3 fruit fly cellular contexts compared by ENCODE assay signal in genomic region chr3R:23713901-23714300, dm6.
TF ChIP-seq lines count a peak whose summit lies in the region.

No protein-coding gene starts in this region.

TF ChIP-seq in whole organism, embryonic, 481 proteins besides CTCF, POLR2A, EP300 and RAD21 (continued from another document and continues in another):
- TF ChIP-seq CG7271 (tag; optimal IDR thresholded peaks at IDR 0.05; lab: Kevin White, UChicago) (peak; percentile 34), CG31388 (GFP tag; optimal IDR thresholded peaks at IDR 0.05; lab: Kevin White, UChicago) (peak; percentile 64), H2.0 (GFP tag; IDR thresholded peaks at IDR 0.05; lab: Robert Waterston, UW) (peak; percentile 57), Gsc (GFP tag; IDR thresholded peaks at IDR 0.05; lab: Robert Waterston, UW) (no peak), HLH4C (GFP tag; IDR thresholded peaks at IDR 0.05; lab: Robert Waterston, UW; ENCODE audit: partially characterized antibody) (no peak), CG8924 (tag; optimal IDR thresholded peaks at IDR 0.05; lab: Kevin White, UChicago) (peak; percentile 31), br (optimal IDR thresholded peaks at IDR 0.05; lab: Kevin White, UChicago) (no peak), CG10267 (tag; optimal IDR thresholded peaks at IDR 0.05; lab: Kevin White, UChicago) (peak; percentile 55), sug (tag; optimal IDR thresholded peaks at IDR 0.05; lab: Kevin White, UChicago) (peak; percentile 5), sna (GFP tag; IDR thresholded peaks at IDR 0.05; lab: Robert Waterston, UW; ENCODE audit: partially characterized antibody) (no peak), CG17186 (GFP tag; optimal IDR thresholded peaks at IDR 0.05; lab: Kevin White, UChicago) (no peak), CG4854 (GFP tag; optimal IDR thresholded peaks at IDR 0.05; lab: Kevin White, UChicago) (no peak), abd-A (tag; optimal IDR thresholded peaks at IDR 0.05; lab: Kevin White, UChicago) (no peak), CG15696 (tag; optimal IDR thresholded peaks at IDR 0.05; lab: Kevin White, UChicago) (peak; percentile 75), ato (GFP tag; IDR thresholded peaks at IDR 0.05; lab: Robert Waterston, UW; ENCODE audit: partially characterized antibody) (no peak), tx (GFP tag; optimal IDR thresholded peaks at IDR 0.05; lab: Kevin White, UChicago) (no peak), kni (GFP tag; optimal IDR thresholded peaks at IDR 0.05; lab: Kevin White, UChicago) (no peak), Ravus (GFP tag; IDR thresholded peaks at IDR 0.05; lab: Robert Waterston, UW) (no peak), CG11696 (GFP tag; IDR thresholded peaks at IDR 0.05; lab: Robert Waterston, UW) (peak; percentile 47; the same call in 1 of the 2 replicates), eyg (GFP tag; optimal IDR thresholded peaks at IDR 0.05; lab: Kevin White, UChicago) (peak; percentile 28), jing (GFP tag; optimal IDR thresholded peaks at IDR 0.05; lab: Kevin White, UChicago) (peak; percentile 29), ro (GFP tag; IDR thresholded peaks at IDR 0.05; lab: Robert Waterston, UW) (0 out of 2 replicates have a peak, but pooled peaks have one; percentile 9), CG31224 (GFP tag; IDR thresholded peaks at IDR 0.05; lab: Robert Waterston, UW) (no peak), HHEX (GFP tag; optimal IDR thresholded peaks at IDR 0.05; lab: Kevin White, UChicago) (peak; percentile 43), ci (GFP tag; IDR thresholded peaks at IDR 0.05; lab: Robert Waterston, UW) (peak; percentile 86), CHES-1-like (GFP tag; optimal IDR thresholded peaks at IDR 0.05; lab: Kevin White, UChicago) (no peak), odd (GFP tag; optimal IDR thresholded peaks at IDR 0.05; lab: Kevin White, UChicago) (no peak), luna (GFP tag; optimal IDR thresholded peaks at IDR 0.05; lab: Kevin White, UChicago) (no peak), CG13624 (GFP tag; optimal IDR thresholded peaks at IDR 0.05; lab: Kevin White, UChicago) (peak; percentile 10), kah (GFP tag; optimal IDR thresholded peaks at IDR 0.05; lab: Kevin White, UChicago) (peak; percentile 38), Eip74EF (GFP tag; optimal IDR thresholded peaks at IDR 0.05; lab: Kevin White, UChicago) (peak in 1 of 2 experiments; percentile 48), CG15514 (GFP tag; optimal IDR thresholded peaks at IDR 0.05; lab: Kevin White, UChicago) (peak; percentile 2), ash1 (GFP tag; optimal IDR thresholded peaks at IDR 0.05; lab: Kevin White, UChicago) (no peak), dpn (GFP tag; optimal IDR thresholded peaks at IDR 0.05; lab: Kevin White, UChicago) (peak; percentile 47 to 65), Deaf1 (tag; optimal IDR thresholded peaks at IDR 0.05; lab: Kevin White, UChicago) (peak; percentile 4), pzg (GFP tag; optimal IDR thresholded peaks at IDR 0.05; lab: Kevin White, UChicago) (no peak), CG6765 (GFP tag; optimal IDR thresholded peaks at IDR 0.05; lab: Kevin White, UChicago) (no peak), CG8089 (GFP tag; optimal IDR thresholded peaks at IDR 0.05; lab: Kevin White, UChicago) (peak; percentile 16), Fer2 (tag; optimal IDR thresholded peaks at IDR 0.05; lab: Kevin White, UChicago) (no peak), CG12104 (GFP tag; optimal IDR thresholded peaks at IDR 0.05; lab: Kevin White, UChicago) (no peak), knrl (GFP tag; IDR thresholded peaks at IDR 0.05; lab: Robert Waterston, UW; ENCODE audit: partially characterized antibody) (no peak), chinmo (GFP tag; IDR thresholded peaks at IDR 0.05; lab: Robert Waterston, UW; ENCODE audit: partially characterized antibody) (no peak), Asciz (GFP tag; optimal IDR thresholded peaks at IDR 0.05; lab: Kevin White, UChicago) (peak; percentile 29), grau (tag; optimal IDR thresholded peaks at IDR 0.05; lab: Kevin White, UChicago) (peak; percentile 68)

TF ChIP-seq in whole organism, prepupa, 60 proteins besides CTCF, POLR2A, EP300 and RAD21 (continued from another document):
- TF ChIP-seq CG10631 (GFP tag; optimal IDR thresholded peaks at IDR 0.05; lab: Kevin White, UChicago) (peak; percentile 84), CG9139 (GFP tag; optimal IDR thresholded peaks at IDR 0.05; lab: Kevin White, UChicago) (peak; percentile 52), dsx (GFP tag; optimal IDR thresholded peaks at IDR 0.05; lab: Kevin White, UChicago; ENCODE audit: poor library complexity, severe bottlenecking) (peak; percentile 41), Hr39 (GFP tag; optimal IDR thresholded peaks at IDR 0.05; lab: Kevin White, UChicago) (peak; percentile 91), Ets21C (GFP tag; optimal IDR thresholded peaks at IDR 0.05; lab: Kevin White, UChicago) (peak; percentile 85), CG3032 (tag; optimal IDR thresholded peaks at IDR 0.05; lab: Kevin White, UChicago) (peak; percentile 29), salr (GFP tag; optimal IDR thresholded peaks at IDR 0.05; lab: Kevin White, UChicago) (peak; percentile 24 to 47), Ets96B (tag; optimal IDR thresholded peaks at IDR 0.05; lab: Kevin White, UChicago) (peak; percentile 51), fd85E (GFP tag; optimal IDR thresholded peaks at IDR 0.05; lab: Kevin White, UChicago) (no peak), CG16779 (tag; optimal IDR thresholded peaks at IDR 0.05; lab: Kevin White, UChicago) (no peak), CG6808 (GFP tag; optimal IDR thresholded peaks at IDR 0.05; lab: Kevin White, UChicago) (peak; percentile 64), CG34406 (GFP tag; optimal IDR thresholded peaks at IDR 0.05; lab: Kevin White, UChicago) (peak; percentile 82), OdsH (GFP tag; optimal IDR thresholded peaks at IDR 0.05; lab: Kevin White, UChicago) (peak; percentile 77), Hr4 (GFP tag; optimal IDR thresholded peaks at IDR 0.05; lab: Kevin White, UChicago) (peak; percentile 65), vri (GFP tag; optimal IDR thresholded peaks at IDR 0.05; lab: Kevin White, UChicago) (peak; percentile 89), CG8632 (GFP tag; optimal IDR thresholded peaks at IDR 0.05; lab: Kevin White, UChicago) (peak; percentile 77), CG8119 (GFP tag; IDR thresholded peaks at IDR 0.05; lab: Robert Waterston, UW) (peak; percentile 63), CG31627 (GFP tag; optimal IDR thresholded peaks at IDR 0.05; lab: Kevin White, UChicago) (peak; percentile 90), Sox15 (GFP tag; optimal IDR thresholded peaks at IDR 0.05; lab: Kevin White, UChicago) (peak; percentile 63), fkh (GFP tag; optimal IDR thresholded peaks at IDR 0.05; lab: Kevin White, UChicago) (no peak), net (GFP tag; optimal IDR thresholded peaks at IDR 0.05; lab: Kevin White, UChicago) (peak; percentile 67), ss (GFP tag; optimal IDR thresholded peaks at IDR 0.05; lab: Kevin White, UChicago) (peak in 1 of 2 experiments; percentile 75), Eip75B (GFP tag; optimal IDR thresholded peaks at IDR 0.05; lab: Kevin White, UChicago) (peak; percentile 85), esn (GFP tag; optimal IDR thresholded peaks at IDR 0.05; lab: Kevin White, UChicago) (peak; percentile 93), CG6163 (GFP tag; IDR thresholded peaks at IDR 0.05; lab: Robert Waterston, UW) (peak; percentile 70), achi (GFP tag; optimal IDR thresholded peaks at IDR 0.05; lab: Kevin White, UChicago) (peak; percentile 79), CG1621 (tag; optimal IDR thresholded peaks at IDR 0.05; lab: Kevin White, UChicago) (peak; percentile 53), CG10669 (GFP tag; optimal IDR thresholded peaks at IDR 0.05; lab: Kevin White, UChicago) (peak; percentile 66), CG15336 (GFP tag; IDR thresholded peaks at IDR 0.05; lab: Robert Waterston, UW) (peak; percentile 61), fd59A (GFP tag; optimal IDR thresholded peaks at IDR 0.05; lab: Kevin White, UChicago) (peak; percentile 38), spab (GFP tag; optimal IDR thresholded peaks at IDR 0.05; lab: Kevin White, UChicago) (peak; percentile 63), CG8319 (GFP tag; optimal IDR thresholded peaks at IDR 0.05; lab: Kevin White, UChicago) (peak; percentile 21), Eip93F (GFP tag; optimal IDR thresholded peaks at IDR 0.05; lab: Kevin White, UChicago) (peak; percentile 69), Lpt (GFP tag; optimal IDR thresholded peaks at IDR 0.05; lab: Kevin White, UChicago) (peak; percentile 46), cyc (GFP tag; optimal IDR thresholded peaks at IDR 0.05; lab: Kevin White, UChicago) (peak; percentile 74), CG32006 (GFP tag; optimal IDR thresholded peaks at IDR 0.05; lab: Kevin White, UChicago) (peak; percentile 59), topi (GFP tag; optimal IDR thresholded peaks at IDR 0.05; lab: Kevin White, UChicago) (peak; percentile 88), Smox (GFP tag; optimal IDR thresholded peaks at IDR 0.05; lab: Kevin White, UChicago) (peak; percentile 85)

TF ChIP-seq in whole organism, wandering third instar larva, 38 proteins besides CTCF, POLR2A, EP300 and RAD21 (continued from another document):
- TF ChIP-seq N (GFP tag; optimal IDR thresholded peaks at IDR 0.05; lab: Kevin White, UChicago): no peak
- TF ChIP-seq fru (GFP tag; optimal IDR thresholded peaks at IDR 0.05; lab: Kevin White, UChicago): peak; percentile 87
- TF ChIP-seq dsf (GFP tag; optimal IDR thresholded peaks at IDR 0.05; lab: Kevin White, UChicago; ENCODE audit: borderline replicate concordance): peak; percentile 37
- peak; percentile 10 for TF ChIP-seq Mio (GFP tag; optimal IDR thresholded peaks at IDR 0.05; lab: Kevin White, UChicago)
- TF ChIP-seq CrebA (GFP tag; optimal IDR thresholded peaks at IDR 0.05; lab: Kevin White, UChicago; ENCODE audit: borderline replicate concordance): no peak
- TF ChIP-seq CG9705 (GFP tag; optimal IDR thresholded peaks at IDR 0.05; lab: Kevin White, UChicago): peak; percentile 74
- no peak for TF ChIP-seq lola (GFP tag; optimal IDR thresholded peaks at IDR 0.05; lab: Kevin White, UChicago)
- TF ChIP-seq sage (GFP tag; optimal IDR thresholded peaks at IDR 0.05; lab: Kevin White, UChicago): peak; percentile 65
- peak; percentile 75 for TF ChIP-seq dmrt93B (GFP tag; optimal IDR thresholded peaks at IDR 0.05; lab: Kevin White, UChicago)
- TF ChIP-seq OdsH (GFP tag; optimal IDR thresholded peaks at IDR 0.05; lab: Kevin White, UChicago): peak; percentile 88
- peak; percentile 83 for TF ChIP-seq Jra (GFP tag; optimal IDR thresholded peaks at IDR 0.05; lab: Kevin White, UChicago)
- no peak for TF ChIP-seq Dif (GFP tag; optimal IDR thresholded peaks at IDR 0.05; lab: Kevin White, UChicago; ENCODE audit: partially characterized antibody)
